Worm (Caenorhabditis elegans) whole organism, L2 larva: ENCODE measurements around the gene hlh-4.
A peak's percentile ranks its signal among the peaks of the same experiment; 100 is the strongest.

Source experiments
- aly-2 ChIP-seq: fragments of 150-350 bp; optimal IDR thresholded peaks from 2 replicates; lab custom pipeline; 2014; ENCODE audit warnings: missing biosample characterization, missing genetic modification characterization
- ama-1 ChIP-seq: fragments of 150-350 bp; optimal IDR thresholded peaks from 2 replicates; lab custom pipeline; 2018; ENCODE audit warnings: inconsistent platforms
- lin-11 ChIP-seq: fragments of 150-350 bp; sonication (generic microtip); optimal IDR thresholded peaks from 2 replicates; lab custom pipeline; 2014; ENCODE audit warnings: missing biosample characterization, missing genetic modification characterization, inconsistent platforms, mixed read lengths
- lin-13 ChIP-seq: fragments of 150-350 bp; optimal IDR thresholded peaks from 2 replicates; lab custom pipeline; 2014; ENCODE audit warnings: missing biosample characterization, missing genetic modification reagents, missing genetic modification characterization
- lin-39 ChIP-seq: fragments of 150-350 bp; optimal IDR thresholded peaks from 2 replicates; lab custom pipeline; 2014; ENCODE audit warnings: missing biosample characterization, missing genetic modification reagents, missing genetic modification characterization
- lsy-2 ChIP-seq, 2 experiments: fragments of 150-350 bp in 1 of 2; sonication (generic microtip) in 1 of 2; optimal IDR thresholded peaks; 2 replicates each; lab custom pipeline; 2014 to 2017; ENCODE audit warnings: missing biosample characterization in 2 of 2, missing genetic modification characterization in 2 of 2
- mab-5 ChIP-seq: fragments of 150-350 bp; optimal IDR thresholded peaks from 2 replicates; lab custom pipeline; 2014; ENCODE audit warnings: missing biosample characterization, missing genetic modification characterization
- nhr-12 ChIP-seq: fragments of 150-350 bp; optimal IDR thresholded peaks from 2 replicates; lab custom pipeline; 2014; ENCODE audit warnings: missing biosample characterization, missing genetic modification characterization
- nhr-23 ChIP-seq: fragments of 150-350 bp; optimal IDR thresholded peaks from 2 replicates; lab custom pipeline; 2014; ENCODE audit warnings: missing biosample characterization, missing genetic modification reagents, missing genetic modification characterization
- nhr-237 ChIP-seq: fragments of 150-350 bp; optimal IDR thresholded peaks from 2 replicates; lab custom pipeline; 2014; ENCODE audit warnings: missing biosample characterization, missing genetic modification characterization
- snpc-4 ChIP-seq: fragments of 150-350 bp; optimal IDR thresholded peaks from 2 replicates; lab custom pipeline; 2014; ENCODE audit warnings: missing biosample characterization, missing genetic modification characterization
- zag-1 ChIP-seq: fragments of 150-350 bp; optimal IDR thresholded peaks from 2 replicates; lab custom pipeline; 2014; ENCODE audit warnings: missing biosample characterization, missing genetic modification characterization

DNA sequence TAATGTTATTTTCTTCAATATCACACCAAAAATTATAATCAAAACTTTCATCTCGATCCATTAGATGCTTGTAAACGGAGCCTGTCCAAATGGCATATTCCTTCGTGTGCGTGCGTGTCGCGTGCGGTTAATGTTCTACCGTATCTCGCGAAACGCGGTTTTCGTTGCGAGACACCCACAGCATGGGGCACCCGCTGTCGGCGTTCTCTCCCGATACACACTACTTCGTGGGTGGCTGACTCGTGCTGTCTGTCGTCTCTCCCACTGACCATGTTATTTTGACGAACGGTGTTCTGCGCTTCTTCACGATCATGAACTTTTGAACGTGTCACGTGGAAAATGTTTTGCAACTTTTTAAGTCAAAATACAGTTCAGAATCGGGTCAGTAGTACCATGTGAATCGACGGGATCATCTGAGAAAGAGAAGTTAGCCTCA is 26.6 kb upstream of the hlh-4 start:
- TF ChIP-seq zag-1 (peak; percentile 94), snpc-4 (tag; lab: Kevin White, UChicago) (peak; percentile 86), nhr-23 (tag; lab: Kevin White, UChicago) (no peak), lsy-2 (tag; optimal IDR thresholded peaks at IDR 0.05; lab: Kevin White, UChicago) (peak; percentile 99 to 100), nhr-237 (tag; lab: Kevin White, UChicago) (peak; percentile 71), lin-11 (peak; percentile 98), aly-2 (tag; lab: Kevin White, UChicago) (no peak), lin-13 (GFP tag; lab: Kevin White, UChicago) (peak; percentile 97), nhr-12 (peak; percentile 61), mab-5 (peak; percentile 77), lin-39 (tag; lab: Kevin White, UChicago) (no peak), ama-1 (peak; percentile 95)
